Worm (Caenorhabditis elegans) whole organism, L3 larva: ENCODE data around the gene fbxc-25.

Experiments
- ama-1 ChIP-seq: fragments of 150-350 bp; optimal IDR thresholded peaks from 2 replicates; lab custom pipeline; 2018
- fos-1 ChIP-seq: fragments of 150-350 bp; optimal IDR thresholded peaks from 2 replicates; lab custom pipeline; 2014; ENCODE audit warnings: missing biosample characterization, missing genetic modification characterization
- mdl-1 ChIP-seq: fragments of 150-350 bp; optimal IDR thresholded peaks from 2 replicates; lab custom pipeline; 2014; ENCODE audit warnings: missing biosample characterization, missing genetic modification characterization
- nhr-12 ChIP-seq: fragments of 150-350 bp; optimal IDR thresholded peaks from 2 replicates; lab custom pipeline; 2014; ENCODE audit warnings: missing biosample characterization, missing genetic modification characterization
- nhr-237 ChIP-seq: fragments of 150-350 bp; optimal IDR thresholded peaks from 2 replicates; lab custom pipeline; 2014; ENCODE audit warnings: missing biosample characterization, missing genetic modification characterization

DNA sequence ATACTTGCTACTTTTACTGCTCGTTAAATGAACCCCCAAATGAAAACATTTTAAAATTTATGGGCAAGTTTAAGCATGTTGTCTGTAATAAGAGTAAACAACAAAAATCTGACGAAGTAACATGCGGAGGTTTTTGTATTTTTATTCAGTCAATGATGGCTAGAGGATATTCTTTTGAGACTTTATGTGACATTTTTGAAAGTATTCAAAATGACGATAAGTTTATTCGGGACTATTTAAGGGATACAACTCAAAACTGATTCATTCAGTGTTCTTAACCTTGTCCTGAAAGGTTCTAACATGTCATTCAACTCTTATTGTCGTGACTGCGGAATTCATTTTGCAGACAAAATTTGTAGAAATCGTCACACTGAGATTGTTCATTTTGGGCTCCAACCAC is 16.2 kb downstream of the fbxc-25 start, which contains the start of gene K09F6.11:
- TF ChIP-seq ama-1 (no peak), mdl-1 (no peak), fos-1 (tag; lab: Kevin White, UChicago) (no peak), nhr-12 (tag; lab: Kevin White, UChicago) (no peak), nhr-237 (tag; lab: Kevin White, UChicago) (no peak)
